Worm (Caenorhabditis elegans): ENCODE data around the gene fut-2.

Gene fut-2

ce11 chrV:6611058-6611457 is 35.4 kb upstream of the fut-2 start, which contains the start of gene gon-14:
gon-14 (minus strand) TSS chrV:6611158.
- no peak for TF ChIP-seq nhr-71 (tag; optimal IDR thresholded peaks at IDR 0.05)
- TF ChIP-seq ces-1 (GFP tag; optimal IDR thresholded peaks at IDR 0.05) = no peak
- TF ChIP-seq aly-2 (tag; optimal IDR thresholded peaks at IDR 0.05) = no peak
- TF ChIP-seq alr-1 (tag; optimal IDR thresholded peaks at IDR 0.05; ENCODE audit: borderline replicate concordance) = no peak

- TF ChIP-seq lsy-2 (tag; optimal IDR thresholded peaks at IDR 0.05) (peak in 1 of 2 experiments; percentile 8), ceh-8 (GFP tag; optimal IDR thresholded peaks at IDR 0.05) (no peak), elt-3 (tag; optimal IDR thresholded peaks at IDR 0.05) (peak in 2 of 6 experiments; percentile 6 to 22), sup-37 (GFP tag; optimal IDR thresholded peaks at IDR 0.05) (no peak), skn-1 (tag; optimal IDR thresholded peaks at IDR 0.05) (peak; percentile 32), efl-1 (optimal IDR thresholded peaks at IDR 0.05) (no peak), efl-1 (GFP tag; optimal IDR thresholded peaks at IDR 0.05 in 1 of 2) (peak in 1 of 2 experiments; percentile 88)
These were observed 30.5 kb upstream of the fut-2 start for ce11 chrV:6606197-6606596.

- no peak for TF ChIP-seq ces-1 (GFP tag; optimal IDR thresholded peaks at IDR 0.05)
- no peak for TF ChIP-seq efl-1 (optimal IDR thresholded peaks at IDR 0.05)
- TF ChIP-seq efl-1 (GFP tag; optimal IDR thresholded peaks at IDR 0.05 in 1 of 2) = peak in 1 of 2 experiments; percentile 50
These were observed 29.6 kb upstream of the fut-2 start, which contains the start of gene ZK1055.7 for ce11 chrV:6605275-6605674. ZK1055.7 (minus strand) TSS chrV:6605375.

DNA sequence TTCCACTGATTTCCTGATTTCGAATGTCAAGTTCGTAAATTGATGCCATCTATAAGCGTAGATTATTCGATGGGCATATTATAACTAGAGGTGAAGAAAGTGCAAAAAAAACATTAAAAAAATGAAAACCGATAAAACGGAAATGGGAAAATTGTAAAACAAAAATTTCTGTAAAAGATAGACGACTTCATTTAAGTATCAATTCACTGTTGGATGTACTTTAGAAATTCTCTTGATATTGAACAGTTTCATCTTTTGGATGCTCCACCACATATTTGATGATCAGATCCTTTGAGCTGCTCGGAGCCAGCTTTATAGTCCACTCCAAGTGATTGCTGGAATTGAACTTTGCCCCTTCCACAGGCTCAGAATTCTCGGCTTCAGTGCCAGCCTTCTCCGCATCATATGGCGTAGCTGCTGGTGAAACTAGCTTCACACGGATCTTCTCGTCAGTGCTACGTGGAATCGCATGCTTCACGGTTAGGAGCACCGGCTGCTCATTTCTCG is 26.9 kb upstream of the fut-2 start, which contains the start of gene ZK1055.6:
Gene ZK1055.6, minus strand, starts transcription at position 51 of the 507 bp plus-strand sequence.
- TF ChIP-seq snu-23 (GFP tag; optimal IDR thresholded peaks at IDR 0.05) (no peak), C16A3.4 (tag; optimal IDR thresholded peaks at IDR 0.05) (no peak), ztf-11 (tag; optimal IDR thresholded peaks at IDR 0.05) (no peak), snpc-4 (tag; optimal IDR thresholded peaks at IDR 0.05) (no peak), C04F5.9 (tag; optimal IDR thresholded peaks at IDR 0.05) (no peak), nhr-11 (tag; optimal IDR thresholded peaks at IDR 0.05) (no peak), swsn-7 (tag; optimal IDR thresholded peaks at IDR 0.05) (no peak), fkh-8 (tag; optimal IDR thresholded peaks at IDR 0.05) (no peak), isw-1 (GFP tag; IDR thresholded peaks at IDR 0.05) (no peak), blmp-1 (tag; optimal IDR thresholded peaks at IDR 0.05) (no peak), ets-5 (GFP tag; IDR thresholded peaks at IDR 0.05) (no peak), vab-15 (tag; optimal IDR thresholded peaks at IDR 0.05) (no peak), pqm-1 (tag; optimal IDR thresholded peaks at IDR 0.05) (no peak), unc-30 (tag; optimal IDR thresholded peaks at IDR 0.05) (no peak), skn-1 (tag; optimal IDR thresholded peaks at IDR 0.05) (no peak), pax-3 (tag; optimal IDR thresholded peaks at IDR 0.05) (no peak), mep-1 (tag; optimal IDR thresholded peaks at IDR 0.05) (no peak), dsc-1 (tag; optimal IDR thresholded peaks at IDR 0.05) (no peak)

- peak; percentile 46 for TF ChIP-seq snu-23 (GFP tag; optimal IDR thresholded peaks at IDR 0.05)
- peak; percentile 57 for TF ChIP-seq mep-1 (tag; optimal IDR thresholded peaks at IDR 0.05)
- TF ChIP-seq lin-15B (tag; optimal IDR thresholded peaks at IDR 0.05) = peak; percentile 12
- peak; percentile 83 for TF ChIP-seq blmp-1 (tag; optimal IDR thresholded peaks at IDR 0.05)
- TF ChIP-seq elt-2 (tag; optimal IDR thresholded peaks at IDR 0.05) = no peak
- TF ChIP-seq isw-1 (GFP tag; IDR thresholded peaks at IDR 0.05) = peak; percentile 3; the same call in 1 of the 2 replicates
- TF ChIP-seq ceh-8 (GFP tag; optimal IDR thresholded peaks at IDR 0.05) = no peak
- no peak for TF ChIP-seq sptf-1 (tag; optimal IDR thresholded peaks at IDR 0.05)
- no peak for TF ChIP-seq zag-1 (tag; optimal IDR thresholded peaks at IDR 0.05)
- TF ChIP-seq lin-35 (GFP tag; optimal IDR thresholded peaks at IDR 0.05) = peak; percentile 84 to 95
- TF ChIP-seq swsn-7 (tag; optimal IDR thresholded peaks at IDR 0.05) = peak; percentile 9
- TF ChIP-seq F16B12.6 (tag; optimal IDR thresholded peaks at IDR 0.05) = peak; percentile 29
- TF ChIP-seq lsy-2 (tag; optimal IDR thresholded peaks at IDR 0.05) = peak in 1 of 2 experiments; percentile 72
- no peak for TF ChIP-seq pag-3 (tag; optimal IDR thresholded peaks at IDR 0.05; ENCODE audit: borderline replicate concordance, insufficient read depth)
- TF ChIP-seq nhr-12 (tag; optimal IDR thresholded peaks at IDR 0.05) = no peak
- peak; percentile 20 for TF ChIP-seq nhr-20 (tag; optimal IDR thresholded peaks at IDR 0.05)
- peak; percentile 91 to 95 for TF ChIP-seq efl-1 (optimal IDR thresholded peaks at IDR 0.05)
- TF ChIP-seq efl-1 (GFP tag; optimal IDR thresholded peaks at IDR 0.05 in 1 of 2) = peak; percentile 89 to 99
- TF ChIP-seq dpl-1 (GFP tag; optimal IDR thresholded peaks at IDR 0.05) = peak; percentile 87 to 91 (median 88)
- peak; percentile 41 for TF ChIP-seq xbp-1 (tag; optimal IDR thresholded peaks at IDR 0.05)
- peak; percentile 36 for TF ChIP-seq unc-130 (tag; optimal IDR thresholded peaks at IDR 0.05)
- no peak for TF ChIP-seq hlh-17 (GFP tag; optimal IDR thresholded peaks at IDR 0.05; ENCODE audit: borderline replicate concordance)
- TF ChIP-seq C16A3.4 (tag; optimal IDR thresholded peaks at IDR 0.05) = peak; percentile 61
- TF ChIP-seq ceh-88 (GFP tag; IDR thresholded peaks at IDR 0.05) = no peak
- no peak for TF ChIP-seq sox-4 (tag; optimal IDR thresholded peaks at IDR 0.05)
These were observed 18.1 kb upstream of the fut-2 start, which contains the start of gene hcp-1 for ce11 chrV:6593700-6594244. hcp-1 (plus strand) TSS chrV:6594194.

All from whole organism, L1 larva.